Fruit fly (Drosophila melanogaster) whole organism, wandering third instar larva: ENCODE results near the gene Vha100-1.

Source experiments
- Abd-B ChIP-seq: fragments of >200 bp; optimal IDR thresholded peaks from 2 replicates; lab custom pipeline; 2017; ENCODE audit warnings: missing biosample characterization, missing genetic modification characterization
- CG32264 ChIP-seq: fragments of 200-800 bp; sonication (Bioruptor generic); optimal IDR thresholded peaks from 2 replicates; lab custom pipeline; 2016; ENCODE audit warnings: missing biosample characterization, missing genetic modification characterization
- HLH106 ChIP-seq: fragments of 200-800 bp; optimal IDR thresholded peaks from 3 replicates; lab custom pipeline; 2019; ENCODE audit warnings: missing biosample characterization, mild to moderate bottlenecking, missing genetic modification characterization, moderate library complexity
- Myc ChIP-seq: fragments of >200 bp; optimal IDR thresholded peaks from 2 replicates; lab custom pipeline; 2017
- br ChIP-seq: fragments of 200-800 bp; sonication (Bioruptor generic); optimal IDR thresholded peaks from 2 replicates; lab custom pipeline; 2016; ENCODE audit warnings: missing biosample characterization, missing genetic modification characterization
- dsf ChIP-seq: sonication (Bioruptor generic); optimal IDR thresholded peaks from 2 replicates; lab custom pipeline; 2016; ENCODE audit warnings: missing biosample characterization, missing genetic modification characterization, borderline replicate concordance
- fru ChIP-seq: fragments of 200-800 bp; sonication (Bioruptor generic); optimal IDR thresholded peaks from 3 replicates; lab custom pipeline; 2016; ENCODE audit warnings: missing biosample characterization, mild to moderate bottlenecking, missing genetic modification characterization
- h ChIP-seq: fragments of 200-800 bp; sonication (Bioruptor generic); optimal IDR thresholded peaks from 3 replicates; lab custom pipeline; 2016; ENCODE audit warnings: missing biosample characterization, mild to moderate bottlenecking, missing genetic modification characterization
- lola ChIP-seq: fragments of >200 bp; optimal IDR thresholded peaks from 2 replicates; lab custom pipeline; 2017; ENCODE audit warnings: missing biosample characterization, missing genetic modification characterization
- pan ChIP-seq: fragments of >200 bp; optimal IDR thresholded peaks from 2 replicates; lab custom pipeline; 2017
- psq ChIP-seq: fragments of 200-800 bp; sonication (Bioruptor generic); optimal IDR thresholded peaks from 3 replicates; lab custom pipeline; 2017; ENCODE audit warnings: missing biosample characterization, mild to moderate bottlenecking, missing genetic modification characterization, moderate library complexity
- rgr ChIP-seq: fragments of 200-800 bp; sonication (Bioruptor generic); optimal IDR thresholded peaks from 3 replicates; lab custom pipeline; 2016; ENCODE audit warnings: missing biosample characterization, mild to moderate bottlenecking, missing genetic modification characterization
- usp ChIP-seq: fragments of >200 bp; optimal IDR thresholded peaks from 2 replicates; lab custom pipeline; 2017; ENCODE audit warnings: missing biosample characterization, missing genetic modification characterization

- TF ChIP-seq Myc (lab: Kevin White, UChicago) = no peak
- no peak for TF ChIP-seq Abd-B (GFP tag; lab: Kevin White, UChicago)
- no peak for TF ChIP-seq dsf
- no peak for TF ChIP-seq CG32264 (GFP tag; lab: Kevin White, UChicago)
- TF ChIP-seq psq (GFP tag; lab: Kevin White, UChicago) = no peak
- no peak for TF ChIP-seq rgr (GFP tag; lab: Kevin White, UChicago)
- TF ChIP-seq HLH106 (tag; lab: Kevin White, UChicago) = no peak
- no peak for TF ChIP-seq pan
- no peak for TF ChIP-seq usp (GFP tag; lab: Kevin White, UChicago)
- no peak for TF ChIP-seq h (GFP tag; lab: Kevin White, UChicago)
- no peak for TF ChIP-seq br (GFP tag; lab: Kevin White, UChicago)
- TF ChIP-seq fru = no peak
- TF ChIP-seq lola = no peak
These were observed 43.7 kb upstream of the Vha100-1 start for dm6 chr3R:29087302-29087782.
